Worm (Caenorhabditis elegans) whole organism, late embryonic: ENCODE results near the gene srj-22.

Experiments used
- K09A11.1 ChIP-seq: sonication (generic microtip); optimal IDR thresholded peaks from 2 replicates; lab custom pipeline; 2017; ENCODE audit warnings: antibody characterized with exemption, mild to moderate bottlenecking, missing genetic modification characterization, missing compliant biosample characterization; ENCODE audit not compliant: insufficient read depth
- T23F11.4 ChIP-seq: fragments of 200-800 bp; sonication (Bioruptor generic); optimal IDR thresholded peaks from 2 replicates; lab custom pipeline; 2018; ENCODE audit warnings: mild to moderate bottlenecking, missing genetic modification characterization, missing compliant biosample characterization
- ceh-18 ChIP-seq: sonication (generic microtip); optimal IDR thresholded peaks from 2 replicates; lab custom pipeline; 2016; ENCODE audit warnings: missing genetic modification characterization, missing compliant biosample characterization
- ceh-2 ChIP-seq: sonication (generic microtip); optimal IDR thresholded peaks from 2 replicates; lab custom pipeline; 2016; ENCODE audit warnings: missing genotype, missing genetic modification characterization, missing compliant biosample characterization
- ceh-22 ChIP-seq: sonication (generic microtip); optimal IDR thresholded peaks from 2 replicates; lab custom pipeline; 2017; ENCODE audit warnings: missing biosample characterization, missing genetic modification characterization
- ceh-24 ChIP-seq: sonication (generic microtip); optimal IDR thresholded peaks from 2 replicates; lab custom pipeline; 2016; ENCODE audit warnings: mild to moderate bottlenecking, missing genetic modification characterization, missing compliant biosample characterization
- ceh-34 ChIP-seq: sonication (generic microtip); optimal IDR thresholded peaks from 2 replicates; lab custom pipeline; 2016; ENCODE audit warnings: mild to moderate bottlenecking, missing genetic modification characterization, missing compliant biosample characterization
- ceh-45 ChIP-seq: fragments of 200-800 bp; sonication (Bioruptor generic); IDR thresholded peaks from 2 replicates; pipeline ENCODE4 v1.3.6; 2022; ENCODE audit warnings: missing genetic modification reagents, missing genetic modification characterization, missing compliant biosample characterization
- dmd-4 ChIP-seq: sonication (generic microtip); optimal IDR thresholded peaks from 2 replicates; lab custom pipeline; 2016; ENCODE audit warnings: borderline replicate concordance, missing genetic modification characterization, missing compliant biosample characterization
- dve-1 ChIP-seq: sonication (generic microtip); optimal IDR thresholded peaks from 2 replicates; lab custom pipeline; 2017; ENCODE audit warnings: antibody characterized with exemption, mild to moderate bottlenecking, missing genetic modification characterization, missing compliant biosample characterization
- elt-2 ChIP-seq: sonication (generic microtip); optimal IDR thresholded peaks from 2 replicates; lab custom pipeline; 2016; ENCODE audit warnings: missing genetic modification reagents, missing genetic modification characterization, missing compliant biosample characterization
- ets-4 ChIP-seq: sonication (generic microtip); optimal IDR thresholded peaks from 2 replicates; lab custom pipeline; 2016; ENCODE audit warnings: missing genetic modification characterization, missing compliant biosample characterization
- fkh-6 ChIP-seq: sonication (generic microtip); optimal IDR thresholded peaks from 2 replicates; lab custom pipeline; 2016; ENCODE audit warnings: missing genetic modification characterization, missing compliant biosample characterization
- gmeb-2 ChIP-seq: sonication (generic microtip); optimal IDR thresholded peaks from 2 replicates; lab custom pipeline; 2016; ENCODE audit warnings: missing genetic modification characterization, inconsistent platforms, missing compliant biosample characterization
- hlh-13 ChIP-seq: fragments of 200-800 bp; sonication (Bioruptor generic); optimal IDR thresholded peaks from 2 replicates; lab custom pipeline; 2018; ENCODE audit warnings: mild to moderate bottlenecking, missing genetic modification characterization, missing compliant biosample characterization
- hlh-15 ChIP-seq: sonication (generic microtip); optimal IDR thresholded peaks from 2 replicates; lab custom pipeline; 2016; ENCODE audit warnings: missing genetic modification characterization, missing compliant biosample characterization
- hlh-30 ChIP-seq: sonication (generic microtip); optimal IDR thresholded peaks from 2 replicates; lab custom pipeline; 2017; ENCODE audit warnings: antibody characterized with exemption, missing genetic modification characterization, missing compliant biosample characterization; ENCODE audit not compliant: insufficient read depth
- hlh-6 ChIP-seq: sonication (generic microtip); optimal IDR thresholded peaks from 2 replicates; lab custom pipeline; 2016; ENCODE audit warnings: missing genotype, missing genetic modification characterization, missing compliant biosample characterization
- mec-3 ChIP-seq: sonication (generic microtip); optimal IDR thresholded peaks from 2 replicates; lab custom pipeline; 2016; ENCODE audit warnings: borderline replicate concordance, missing genetic modification characterization, missing compliant biosample characterization
- nfya-1 ChIP-seq: sonication (generic microtip); optimal IDR thresholded peaks from 2 replicates; lab custom pipeline; 2017; ENCODE audit warnings: missing genetic modification characterization, mild to moderate bottlenecking, missing compliant biosample characterization, antibody characterized with exemption, moderate library complexity
- nhr-232 ChIP-seq: sonication (generic microtip); optimal IDR thresholded peaks from 2 replicates; lab custom pipeline; 2016; ENCODE audit warnings: missing genetic modification characterization, missing compliant biosample characterization
- npax-4 ChIP-seq: sonication (generic microtip); optimal IDR thresholded peaks from 2 replicates; lab custom pipeline; 2016; ENCODE audit warnings: missing genetic modification characterization, missing compliant biosample characterization
- odd-2 ChIP-seq: sonication (generic microtip); optimal IDR thresholded peaks from 2 replicates; lab custom pipeline; 2017; ENCODE audit warnings: antibody characterized with exemption, mild to moderate bottlenecking, missing genetic modification characterization, missing compliant biosample characterization
- pat-9 ChIP-seq: fragments of 200-800 bp; sonication (Bioruptor generic); optimal IDR thresholded peaks from 2 replicates; lab custom pipeline; 2018; ENCODE audit warnings: mild to moderate bottlenecking, missing genetic modification characterization, moderate library complexity, missing compliant biosample characterization
- rnt-1 ChIP-seq: sonication (generic microtip); optimal IDR thresholded peaks from 2 replicates; lab custom pipeline; 2016; ENCODE audit warnings: missing genetic modification characterization, missing compliant biosample characterization
- sox-4 ChIP-seq: sonication (generic microtip); optimal IDR thresholded peaks from 2 replicates; lab custom pipeline; 2017; ENCODE audit warnings: mild to moderate bottlenecking, missing genetic modification characterization, inconsistent platforms, missing compliant biosample characterization
- ttx-3 ChIP-seq: sonication (generic microtip); optimal IDR thresholded peaks from 2 replicates; lab custom pipeline; 2016; ENCODE audit warnings: missing genetic modification reagents, missing genetic modification characterization, missing compliant biosample characterization
- unc-42 ChIP-seq: sonication (generic microtip); optimal IDR thresholded peaks from 2 replicates; lab custom pipeline; 2016; ENCODE audit warnings: missing genotype, missing genetic modification characterization, missing compliant biosample characterization
- unc-55 ChIP-seq: sonication (generic microtip); optimal IDR thresholded peaks from 2 replicates; lab custom pipeline; 2017; ENCODE audit warnings: missing biosample characterization, missing genetic modification reagents, missing genetic modification characterization
- unc-86 ChIP-seq: sonication (generic microtip); optimal IDR thresholded peaks from 2 replicates; lab custom pipeline; 2016; ENCODE audit warnings: missing genetic modification characterization, missing compliant biosample characterization
- zip-5 ChIP-seq: sonication (generic microtip); optimal IDR thresholded peaks from 2 replicates; lab custom pipeline; 2016; ENCODE audit warnings: missing genetic modification characterization, missing compliant biosample characterization
- ztf-16 ChIP-seq: sonication (generic microtip); optimal IDR thresholded peaks from 2 replicates; lab custom pipeline; 2017; ENCODE audit warnings: missing genetic modification characterization, missing compliant biosample characterization

Gene srj-22

ce11 chrV:10720303-10720847, 23.2 kb downstream of the srj-22 start:
- no peak for TF ChIP-seq npax-4 (tag; lab: Kevin White, UChicago)
- TF ChIP-seq unc-55 (GFP tag; lab: Kevin White, UChicago): peak; percentile 78
- no peak for TF ChIP-seq zip-5 (tag; lab: Kevin White, UChicago)
- no peak for TF ChIP-seq sox-4
- TF ChIP-seq gmeb-2 (tag; lab: Kevin White, UChicago): no peak
- TF ChIP-seq ztf-16 (tag; lab: Kevin White, UChicago): no peak
- peak; percentile 54 for TF ChIP-seq elt-2 (tag; lab: Kevin White, UChicago)
- TF ChIP-seq K09A11.1 (tag; lab: Kevin White, UChicago): no peak
- no peak for TF ChIP-seq ceh-34 (tag; lab: Kevin White, UChicago)
- no peak for TF ChIP-seq ceh-45 (GFP tag; lab: Robert Waterston, UW)
- peak; percentile 54 for TF ChIP-seq rnt-1 (tag; lab: Kevin White, UChicago)
- TF ChIP-seq, all 69 proteins: peak for 3

- no peak for TF ChIP-seq hlh-13 (GFP tag; lab: Kevin White, UChicago)
- no peak for TF ChIP-seq ceh-2 (tag; lab: Kevin White, UChicago)
- TF ChIP-seq ceh-34 (tag; lab: Kevin White, UChicago): no peak
- TF ChIP-seq T23F11.4 (GFP tag; lab: Kevin White, UChicago): no peak
- no peak for TF ChIP-seq unc-86
- TF ChIP-seq pat-9: no peak
- TF ChIP-seq hlh-30 (tag; lab: Kevin White, UChicago): peak; percentile 94
- TF ChIP-seq dve-1 (tag; lab: Kevin White, UChicago): peak; percentile 23
- peak; percentile 26 for TF ChIP-seq nfya-1 (tag; lab: Kevin White, UChicago)
- no peak for TF ChIP-seq ztf-16 (tag; lab: Kevin White, UChicago)
- TF ChIP-seq unc-55 (GFP tag; lab: Kevin White, UChicago): peak; percentile 21
These were observed 23.7 kb downstream of the srj-22 start for ce11 chrV:10719833-10720170.

ce11 chrV:10719019-10719832, 24.3 kb downstream of the srj-22 start:
- TF ChIP-seq ceh-22 (no peak), nhr-232 (tag; lab: Kevin White, UChicago) (no peak), rnt-1 (tag; lab: Kevin White, UChicago) (no peak), ceh-18 (peak; percentile 39), hlh-30 (tag; lab: Kevin White, UChicago) (peak; percentile 37), ceh-24 (tag; lab: Kevin White, UChicago) (no peak), hlh-6 (tag; lab: Kevin White, UChicago) (no peak), dmd-4 (no peak), ttx-3 (no peak), unc-42 (tag; lab: Kevin White, UChicago) (no peak), hlh-15 (tag; lab: Kevin White, UChicago) (no peak), ets-4 (tag; lab: Kevin White, UChicago) (no peak), odd-2 (tag; lab: Kevin White, UChicago) (no peak), K09A11.1 (tag; lab: Kevin White, UChicago) (peak; percentile 26), npax-4 (tag; lab: Kevin White, UChicago) (no peak)

ce11 chrV:10718037-10718436, 25.5 kb downstream of the srj-22 start:
- no peak for TF ChIP-seq mec-3 (tag; lab: Kevin White, UChicago)
- no peak for TF ChIP-seq ceh-34 (tag; lab: Kevin White, UChicago)
- no peak for TF ChIP-seq fkh-6 (tag; lab: Kevin White, UChicago)
